Fruit fly (Drosophila melanogaster): ENCODE results near the gene RecQ4.

RecQ4 gene

dm6 chr3L:8137448-8137906, 38.3 kb downstream of the RecQ4 start, which contains the start of the genes Setx and mus301 (continued):
- TF ChIP-seq CHES-1-like (GFP tag; optimal IDR thresholded peaks at IDR 0.05) (peak; percentile 85), ems (GFP tag; optimal IDR thresholded peaks at IDR 0.05) (peak; percentile 87), rib (GFP tag; IDR thresholded peaks at IDR 0.05) (peak; percentile 73), Hr51 (GFP tag; optimal IDR thresholded peaks at IDR 0.05) (peak in 1 of 2 experiments; percentile 87), sna (GFP tag; IDR thresholded peaks at IDR 0.05; ENCODE audit: partially characterized antibody) (no peak), CG13894 (tag; optimal IDR thresholded peaks at IDR 0.05) (no peak), jing (GFP tag; optimal IDR thresholded peaks at IDR 0.05) (peak; percentile 25), CG10979 (tag; optimal IDR thresholded peaks at IDR 0.05) (peak; percentile 69), corto (GFP tag; optimal IDR thresholded peaks at IDR 0.05) (peak; percentile 11), kay (GFP tag; optimal IDR thresholded peaks at IDR 0.05) (peak; percentile 65), Tbp (GFP tag; optimal IDR thresholded peaks at IDR 0.05) (no peak), br (optimal IDR thresholded peaks at IDR 0.05) (no peak), dimm (GFP tag; IDR thresholded peaks at IDR 0.05) (no peak), Hr78 (GFP tag; optimal IDR thresholded peaks at IDR 0.05) (no peak), CG32532 (GFP tag; IDR thresholded peaks at IDR 0.05) (peak; percentile 68), fu2 (GFP tag; optimal IDR thresholded peaks at IDR 0.05) (peak; percentile 82), sc (optimal IDR thresholded peaks at IDR 0.05) (no peak), sc (GFP tag; optimal IDR thresholded peaks at IDR 0.05) (peak; percentile 34), Dad (GFP tag; optimal IDR thresholded peaks at IDR 0.05) (peak; percentile 80), CG13624 (GFP tag; optimal IDR thresholded peaks at IDR 0.05) (peak; percentile 91), Spps (tag; optimal IDR thresholded peaks at IDR 0.05) (peak; percentile 40), sima (GFP tag; optimal IDR thresholded peaks at IDR 0.05) (peak; percentile 52), fd64A (GFP tag; optimal IDR thresholded peaks at IDR 0.05) (no peak), CG11695 (GFP tag; IDR thresholded peaks at IDR 0.05) (peak; percentile 59), NFAT (GFP tag; IDR thresholded peaks at IDR 0.05) (peak; percentile 69), Bteb2 (GFP tag; optimal IDR thresholded peaks at IDR 0.05) (peak; percentile 89), CG16813 (GFP tag; IDR thresholded peaks at IDR 0.05; ENCODE audit: partially characterized antibody) (no peak), CG17829 (tag; optimal IDR thresholded peaks at IDR 0.05) (no peak), CG34376 (GFP tag; optimal IDR thresholded peaks at IDR 0.05) (peak; percentile 41), sob (GFP tag; IDR thresholded peaks at IDR 0.05) (peak; percentile 92), CG34224 (GFP tag; IDR thresholded peaks at IDR 0.05; ENCODE audit: partially characterized antibody) (no peak), HLHmδ (GFP tag; optimal IDR thresholded peaks at IDR 0.05) (no peak), CG17385 (GFP tag; optimal IDR thresholded peaks at IDR 0.05) (peak; percentile 66), YL-1 (GFP tag; optimal IDR thresholded peaks at IDR 0.05) (peak; percentile 86), CG15011 (GFP tag; optimal IDR thresholded peaks at IDR 0.05) (no peak), CG11723 (GFP tag; optimal IDR thresholded peaks at IDR 0.05) (peak; percentile 64), bsh (GFP tag; optimal IDR thresholded peaks at IDR 0.05) (peak in 1 of 2 experiments; percentile 71), CG6272 (GFP tag; IDR thresholded peaks at IDR 0.05) (peak; percentile 73), Oli (tag; optimal IDR thresholded peaks at IDR 0.05) (peak; percentile 55), seq (GFP tag; IDR thresholded peaks at IDR 0.05) (no peak), Awh (GFP tag; IDR thresholded peaks at IDR 0.05) (no peak), Six4 (GFP tag; optimal IDR thresholded peaks at IDR 0.05) (peak; percentile 59), CG7963 (GFP tag; IDR thresholded peaks at IDR 0.05; ENCODE audit: partially characterized antibody) (no peak), CG4707 (GFP tag; optimal IDR thresholded peaks at IDR 0.05) (no peak), gro (GFP tag; optimal IDR thresholded peaks at IDR 0.05) (peak; percentile 84), CG14014 (GFP tag; IDR thresholded peaks at IDR 0.05) (peak; percentile 72), vvl (GFP tag; IDR thresholded peaks at IDR 0.05) (peak; percentile 81), CG9215 (GFP tag; IDR thresholded peaks at IDR 0.05) (peak; percentile 80), CG30020 (tag; optimal IDR thresholded peaks at IDR 0.05) (no peak), CG33213 (GFP tag; optimal IDR thresholded peaks at IDR 0.05) (peak; percentile 90), ara (GFP tag; IDR thresholded peaks at IDR 0.05) (peak; percentile 59; the same call in 1 of the 2 replicates)
